Worm (Caenorhabditis elegans) whole organism, L2 larva: Measurements from ENCODE around the gene F23D12.3.

Experiments used
- ZK546.5 ChIP-seq: sonication (generic microtip); optimal IDR thresholded peaks from 2 replicates; lab custom pipeline; 2017; ENCODE audit warnings: missing biosample characterization, missing genetic modification characterization
- blmp-1 ChIP-seq: sonication (generic microtip); optimal IDR thresholded peaks from 2 replicates; lab custom pipeline; 2017; ENCODE audit warnings: missing genetic modification characterization, mild to moderate bottlenecking, missing compliant biosample characterization, antibody characterized with exemption, moderate library complexity; ENCODE audit not compliant: insufficient read depth
- elt-3 ChIP-seq: sonication (generic microtip); optimal IDR thresholded peaks from 2 replicates; lab custom pipeline; 2017; ENCODE audit warnings: missing biosample characterization, missing genetic modification characterization
- mab-5 ChIP-seq: fragments of 150-350 bp; optimal IDR thresholded peaks from 2 replicates; lab custom pipeline; 2014; ENCODE audit warnings: missing biosample characterization, missing genetic modification characterization
- nhr-23 ChIP-seq: fragments of 150-350 bp; optimal IDR thresholded peaks from 2 replicates; lab custom pipeline; 2014; ENCODE audit warnings: missing biosample characterization, missing genetic modification reagents, missing genetic modification characterization
- nhr-77 ChIP-seq: fragments of 150-350 bp; optimal IDR thresholded peaks from 2 replicates; lab custom pipeline; 2014; ENCODE audit warnings: missing biosample characterization, missing genetic modification characterization
- sem-4 ChIP-seq: fragments of 150-350 bp; optimal IDR thresholded peaks from 2 replicates; lab custom pipeline; 2014; ENCODE audit warnings: missing biosample characterization, missing genetic modification reagents, missing genetic modification characterization
- snpc-4 ChIP-seq: fragments of 150-350 bp; optimal IDR thresholded peaks from 2 replicates; lab custom pipeline; 2014; ENCODE audit warnings: missing biosample characterization, missing genetic modification characterization
- unc-62 ChIP-seq: fragments of 150-350 bp; optimal IDR thresholded peaks from 2 replicates; lab custom pipeline; 2014; ENCODE audit warnings: missing biosample characterization, missing genetic modification reagents, missing genetic modification characterization
- ztf-11 ChIP-seq: sonication (generic microtip); optimal IDR thresholded peaks from 2 replicates; lab custom pipeline; 2017; ENCODE audit warnings: missing biosample characterization, missing genetic modification characterization

DNA sequence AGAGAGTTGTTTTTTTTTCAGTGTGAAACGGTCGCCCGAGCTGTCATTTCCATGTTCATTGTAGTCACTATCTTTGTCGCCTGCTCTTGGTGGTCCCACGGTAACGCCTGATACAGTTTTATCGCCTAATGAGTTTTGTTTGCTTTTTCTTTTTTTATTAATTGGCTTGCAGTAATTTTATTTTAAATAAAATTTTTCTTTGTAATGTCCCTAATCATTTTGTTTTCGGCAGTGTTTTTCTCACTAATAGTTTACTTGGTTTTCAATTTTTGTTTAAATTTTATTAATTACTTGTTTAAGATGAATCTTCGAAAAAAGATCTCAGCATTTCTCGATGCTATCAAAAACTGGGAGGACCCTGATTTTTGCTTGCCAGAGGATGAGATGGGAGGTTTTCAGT lies 23.2 kb downstream of the F23D12.3 start, which contains the start of gene M163.22:
- TF ChIP-seq unc-62 (GFP tag; lab: Kevin White, UChicago) (no peak), ztf-11 (no peak), sem-4 (no peak), mab-5 (no peak), blmp-1 (tag; lab: Kevin White, UChicago) (no peak), elt-3 (no peak), snpc-4 (no peak), nhr-23 (tag; lab: Kevin White, UChicago) (no peak), ZK546.5 (tag; lab: Kevin White, UChicago) (no peak), nhr-77 (no peak)
